Fruit fly (Drosophila melanogaster) whole organism, wandering third instar larva: ENCODE data around the gene TBC1D23.

Experiments used
- Abd-B ChIP-seq: fragments of >200 bp; optimal IDR thresholded peaks from 2 replicates; lab custom pipeline; 2017; ENCODE audit warnings: missing biosample characterization, missing genetic modification characterization
- CG32264 ChIP-seq: fragments of 200-800 bp; sonication (Bioruptor generic); optimal IDR thresholded peaks from 2 replicates; lab custom pipeline; 2016; ENCODE audit warnings: missing biosample characterization, missing genetic modification characterization
- CG9705 ChIP-seq: fragments of 200-800 bp; sonication (Bioruptor generic); optimal IDR thresholded peaks from 2 replicates; lab custom pipeline; 2018; ENCODE audit warnings: missing biosample characterization, mild to moderate bottlenecking, missing genetic modification characterization
- CrebA ChIP-seq: fragments of 200-800 bp; sonication (Bioruptor generic); optimal IDR thresholded peaks from 2 replicates; lab custom pipeline; 2016; ENCODE audit warnings: missing biosample characterization, mild to moderate bottlenecking, missing genetic modification characterization, borderline replicate concordance
- Dfd ChIP-seq: fragments of >200 bp; optimal IDR thresholded peaks from 2 replicates; lab custom pipeline; 2017; ENCODE audit warnings: missing biosample characterization, missing genetic modification characterization
- Dif ChIP-seq: fragments of 200-275, 200-300 bp; sonication (Bioruptor generic); optimal IDR thresholded peaks from 2 replicates; lab custom pipeline; 2018; ENCODE audit warnings: missing biosample characterization, missing genetic modification characterization; ENCODE audit not compliant: partially characterized antibody
- GATAd ChIP-seq: sonication (Bioruptor generic); optimal IDR thresholded peaks from 2 replicates; lab custom pipeline; 2016; ENCODE audit warnings: missing biosample characterization, missing genetic modification characterization
- HLH106 ChIP-seq: fragments of 200-800 bp; optimal IDR thresholded peaks from 3 replicates; lab custom pipeline; 2019; ENCODE audit warnings: missing biosample characterization, mild to moderate bottlenecking, missing genetic modification characterization, moderate library complexity
- Hnf4 ChIP-seq: fragments of 200-800 bp; sonication (Bioruptor generic); optimal IDR thresholded peaks from 2 replicates; lab custom pipeline; 2016; ENCODE audit warnings: missing biosample characterization, mild to moderate bottlenecking, missing genetic modification characterization
- Hr78 ChIP-seq: fragments of >200 bp; optimal IDR thresholded peaks from 2 replicates; lab custom pipeline; 2017; ENCODE audit warnings: missing biosample characterization, missing genetic modification characterization
- Hr83 ChIP-seq: fragments of 200-300 bp; sonication (Bioruptor generic); optimal IDR thresholded peaks from 2 replicates; lab custom pipeline; 2016; ENCODE audit warnings: missing biosample characterization, mild to moderate bottlenecking, missing genetic modification characterization, moderate library complexity; ENCODE audit not compliant: poor library complexity, severe bottlenecking
- Jra ChIP-seq: sonication (Bioruptor generic); optimal IDR thresholded peaks from 2 replicates; lab custom pipeline; 2016; ENCODE audit warnings: missing biosample characterization, missing genetic modification characterization
- Mio ChIP-seq: sonication (Bioruptor generic); optimal IDR thresholded peaks from 2 replicates; lab custom pipeline; 2016; ENCODE audit warnings: missing biosample characterization, missing genetic modification characterization
- Myc ChIP-seq: fragments of >200 bp; optimal IDR thresholded peaks from 2 replicates; lab custom pipeline; 2017
- N ChIP-seq: fragments of >200 bp; optimal IDR thresholded peaks from 2 replicates; lab custom pipeline; 2018; ENCODE audit warnings: missing biosample characterization, missing external identifiers, missing genetic modification characterization
- OdsH ChIP-seq: fragments of 200-800 bp; sonication (Bioruptor generic); optimal IDR thresholded peaks from 2 replicates; lab custom pipeline; 2016; ENCODE audit warnings: missing biosample characterization, mild to moderate bottlenecking, missing genetic modification characterization
- Rel ChIP-seq, 2 experiments: fragments of 200-800 bp; sonication (Bioruptor generic) in 1 of 2; optimal IDR thresholded peaks; 2 replicates in 1 of 2; 3 replicates in 1 of 2; lab custom pipeline; 2016 to 2019; ENCODE audit warnings: mild to moderate bottlenecking in 2 of 2, missing biosample characterization in 2 of 2, missing genetic modification characterization in 2 of 2, moderate library complexity in 1 of 2
- Sp1 ChIP-seq: fragments of 200-800 bp; sonication (Bioruptor generic); optimal IDR thresholded peaks from 3 replicates; lab custom pipeline; 2019; ENCODE audit warnings: missing biosample characterization, mild to moderate bottlenecking, missing genetic modification characterization, moderate library complexity
- Vsx2 ChIP-seq: fragments of 200-300, 225-300 bp; sonication (Bioruptor generic); optimal IDR thresholded peaks from 2 replicates; lab custom pipeline; 2018; ENCODE audit warnings: missing biosample characterization, missing genetic modification characterization; ENCODE audit not compliant: partially characterized antibody
- br ChIP-seq: fragments of 200-800 bp; sonication (Bioruptor generic); optimal IDR thresholded peaks from 2 replicates; lab custom pipeline; 2016; ENCODE audit warnings: missing biosample characterization, missing genetic modification characterization
- brk ChIP-seq: fragments of 200-800 bp; sonication (Bioruptor generic); optimal IDR thresholded peaks from 2 replicates; lab custom pipeline; 2016; ENCODE audit warnings: missing biosample characterization, mild to moderate bottlenecking, missing genetic modification characterization
- dl ChIP-seq, 2 experiments: fragments of 175-275, 200-275 bp in 1 of 2; fragments of 200-275 bp in 1 of 2; sonication (Bioruptor generic); optimal IDR thresholded peaks; lab custom pipeline; 2018; ENCODE audit warnings: mild to moderate bottlenecking in 2 of 2, missing biosample characterization in 2 of 2, missing genetic modification characterization in 2 of 2, moderate library complexity in 2 of 2; ENCODE audit not compliant: partially characterized antibody in 2 of 2, insufficient read depth in 1 of 2
- dmrt93B ChIP-seq: fragments of 200-800 bp; sonication (Bioruptor generic); optimal IDR thresholded peaks from 2 replicates; lab custom pipeline; 2018; ENCODE audit warnings: missing biosample characterization, mild to moderate bottlenecking, missing genetic modification characterization
- dsf ChIP-seq: sonication (Bioruptor generic); optimal IDR thresholded peaks from 2 replicates; lab custom pipeline; 2016; ENCODE audit warnings: missing biosample characterization, missing genetic modification characterization, borderline replicate concordance
- ey ChIP-seq: fragments of 200-800 bp; sonication (Bioruptor generic); optimal IDR thresholded peaks from 2 replicates; lab custom pipeline; 2016; ENCODE audit warnings: missing biosample characterization, missing genetic modification characterization
- foxo ChIP-seq, 2 experiments: fragments of 200-800 bp; sonication (Bioruptor generic); optimal IDR thresholded peaks; 2 replicates in 1 of 2; 3 replicates in 1 of 2; lab custom pipeline; 2016 to 2017; ENCODE audit warnings: missing biosample characterization in 2 of 2, missing genetic modification characterization in 2 of 2
- fru ChIP-seq: fragments of 200-800 bp; sonication (Bioruptor generic); optimal IDR thresholded peaks from 3 replicates; lab custom pipeline; 2016; ENCODE audit warnings: missing biosample characterization, mild to moderate bottlenecking, missing genetic modification characterization
- h ChIP-seq: fragments of 200-800 bp; sonication (Bioruptor generic); optimal IDR thresholded peaks from 3 replicates; lab custom pipeline; 2016; ENCODE audit warnings: missing biosample characterization, mild to moderate bottlenecking, missing genetic modification characterization
- jim ChIP-seq: fragments of 175-275, 200-325 bp; sonication (Bioruptor generic); optimal IDR thresholded peaks from 2 replicates; lab custom pipeline; 2016; ENCODE audit warnings: missing biosample characterization, mild to moderate bottlenecking, missing genetic modification characterization
- lola ChIP-seq: fragments of >200 bp; optimal IDR thresholded peaks from 2 replicates; lab custom pipeline; 2017; ENCODE audit warnings: missing biosample characterization, missing genetic modification characterization
- pan ChIP-seq: fragments of >200 bp; optimal IDR thresholded peaks from 2 replicates; lab custom pipeline; 2017
- psq ChIP-seq: fragments of 200-800 bp; sonication (Bioruptor generic); optimal IDR thresholded peaks from 3 replicates; lab custom pipeline; 2017; ENCODE audit warnings: missing biosample characterization, mild to moderate bottlenecking, missing genetic modification characterization, moderate library complexity
- rgr ChIP-seq: fragments of 200-800 bp; sonication (Bioruptor generic); optimal IDR thresholded peaks from 3 replicates; lab custom pipeline; 2016; ENCODE audit warnings: missing biosample characterization, mild to moderate bottlenecking, missing genetic modification characterization
- sage ChIP-seq: fragments of 200-800 bp; sonication (Bioruptor generic); optimal IDR thresholded peaks from 2 replicates; lab custom pipeline; 2016; ENCODE audit warnings: missing biosample characterization, mild to moderate bottlenecking, missing genetic modification characterization
- sv ChIP-seq: fragments of 200-800 bp; sonication (Bioruptor generic); optimal IDR thresholded peaks from 3 replicates; lab custom pipeline; 2016; ENCODE audit warnings: missing biosample characterization, missing genetic modification characterization
- tai ChIP-seq: sonication (Bioruptor generic); optimal IDR thresholded peaks from 2 replicates; lab custom pipeline; 2016; ENCODE audit warnings: missing biosample characterization, missing genetic modification characterization
- usp ChIP-seq: fragments of >200 bp; optimal IDR thresholded peaks from 2 replicates; lab custom pipeline; 2017; ENCODE audit warnings: missing biosample characterization, missing genetic modification characterization
- woc ChIP-seq: sonication (Bioruptor generic); optimal IDR thresholded peaks from 2 replicates; lab custom pipeline; 2016; ENCODE audit warnings: missing biosample characterization, mild to moderate bottlenecking, missing genetic modification characterization

The TBC1D23 gene

dm6 chr2L:1114230-1114629 lies 14.9 kb upstream of the TBC1D23 start:
- TF ChIP-seq Dfd (GFP tag; lab: Kevin White, UChicago) (no peak), Rel (GFP tag; optimal IDR thresholded peaks at IDR 0.05; lab: Kevin White, UChicago) (no peak), Rel (tag; optimal IDR thresholded peaks at IDR 0.05; lab: Kevin White, UChicago) (peak; percentile 84), HLH106 (tag; lab: Kevin White, UChicago) (no peak), dmrt93B (GFP tag; lab: Kevin White, UChicago) (no peak), brk (no peak)

- TF ChIP-seq foxo (GFP tag; optimal IDR thresholded peaks at IDR 0.05; lab: Kevin White, UChicago) = peak in 1 of 2 experiments; percentile 2
- TF ChIP-seq N (GFP tag; lab: Kevin White, UChicago) = no peak
- no peak for TF ChIP-seq Dif
- no peak for TF ChIP-seq rgr (GFP tag; lab: Kevin White, UChicago)
- TF ChIP-seq CrebA (GFP tag; lab: Kevin White, UChicago) = no peak
- TF ChIP-seq sage (GFP tag; lab: Kevin White, UChicago) = no peak
- no peak for TF ChIP-seq Hr78 (GFP tag; lab: Kevin White, UChicago)
- no peak for TF ChIP-seq lola (GFP tag; lab: Kevin White, UChicago)
- TF ChIP-seq tai (GFP tag; lab: Kevin White, UChicago) = no peak
- TF ChIP-seq psq (GFP tag; lab: Kevin White, UChicago) = no peak
- TF ChIP-seq Rel (GFP tag; optimal IDR thresholded peaks at IDR 0.05; lab: Kevin White, UChicago) = peak; percentile 58
- peak; percentile 74 for TF ChIP-seq Rel (tag; optimal IDR thresholded peaks at IDR 0.05; lab: Kevin White, UChicago)
- TF ChIP-seq Vsx2 (GFP tag; lab: Kevin White, UChicago) = no peak
- TF ChIP-seq GATAd (GFP tag; lab: Kevin White, UChicago) = no peak
- no peak for TF ChIP-seq Sp1
- TF ChIP-seq HLH106 (tag; lab: Kevin White, UChicago) = no peak
- TF ChIP-seq sv (GFP tag; lab: Kevin White, UChicago) = no peak
- no peak for TF ChIP-seq dsf (GFP tag; lab: Kevin White, UChicago)
- TF ChIP-seq dl (GFP tag; optimal IDR thresholded peaks at IDR 0.05; lab: Kevin White, UChicago; ENCODE audit: insufficient read depth in 1 of 2, partially characterized antibody in 2 of 2) = no peak
- no peak for TF ChIP-seq jim
- no peak for TF ChIP-seq Myc (lab: Kevin White, UChicago)
- TF ChIP-seq OdsH (GFP tag; lab: Kevin White, UChicago) = no peak
- no peak for TF ChIP-seq brk
- TF ChIP-seq Hr83 (GFP tag; lab: Kevin White, UChicago) = no peak
- peak; percentile 19 for TF ChIP-seq br
- no peak for TF ChIP-seq usp
- no peak for TF ChIP-seq CG9705 (GFP tag; lab: Kevin White, UChicago)
- TF ChIP-seq h = peak; percentile 67
- no peak for TF ChIP-seq CG32264 (GFP tag; lab: Kevin White, UChicago)
- no peak for TF ChIP-seq Mio (GFP tag; lab: Kevin White, UChicago)
- no peak for TF ChIP-seq dmrt93B (GFP tag; lab: Kevin White, UChicago)
- peak; percentile 76 for TF ChIP-seq Hnf4 (GFP tag; lab: Kevin White, UChicago)
- TF ChIP-seq ey (GFP tag; lab: Kevin White, UChicago) = no peak
- TF ChIP-seq Jra (GFP tag; lab: Kevin White, UChicago) = peak; percentile 48
- peak; percentile 24 for TF ChIP-seq fru (GFP tag; lab: Kevin White, UChicago)
- TF ChIP-seq Dfd (GFP tag; lab: Kevin White, UChicago) = no peak
- no peak for TF ChIP-seq woc (GFP tag; lab: Kevin White, UChicago)
- no peak for TF ChIP-seq Abd-B (GFP tag; lab: Kevin White, UChicago)
- TF ChIP-seq pan (lab: Kevin White, UChicago) = no peak
These were observed 12.3 kb upstream of the TBC1D23 start for dm6 chr2L:1116661-1117322.
